Worm (Caenorhabditis elegans): ENCODE results near the gene fbxa-81.

The fbxa-81 gene

DNA sequence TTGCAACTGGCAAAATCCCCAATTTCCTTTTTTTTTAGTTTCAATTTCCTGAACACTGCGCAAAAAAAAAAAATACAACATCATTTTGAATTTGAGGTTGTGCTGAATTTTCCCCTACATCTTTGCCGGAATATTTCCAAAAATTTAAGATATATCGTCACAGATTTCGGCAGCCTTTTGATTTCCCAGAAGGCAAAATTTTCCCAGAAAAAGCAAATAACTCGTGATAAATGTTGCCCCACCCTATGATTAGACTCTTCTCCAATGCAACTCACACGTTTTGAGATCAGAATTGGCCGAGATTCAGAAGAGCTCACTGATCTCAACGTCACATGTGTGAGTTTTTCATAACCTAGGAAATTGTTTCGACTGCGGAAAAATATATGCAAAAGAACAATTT, 49.5 kb downstream of the fbxa-81 start:
- TF ChIP-seq zag-1 (tag; optimal IDR thresholded peaks at IDR 0.05) (no peak), ztf-4 (tag; optimal IDR thresholded peaks at IDR 0.05) (no peak), pha-4 (tag; optimal IDR thresholded peaks at IDR 0.05) (no peak), elt-1 (tag; optimal IDR thresholded peaks at IDR 0.05) (no peak), mdl-1 (tag; optimal IDR thresholded peaks at IDR 0.05) (no peak), egl-27 (tag; optimal IDR thresholded peaks at IDR 0.05) (no peak), ZK546.5 (tag; optimal IDR thresholded peaks at IDR 0.05) (no peak), ceh-9 (tag; optimal IDR thresholded peaks at IDR 0.05) (no peak), sea-2 (GFP tag; optimal IDR thresholded peaks at IDR 0.05) (no peak), fkh-10 (GFP tag; optimal IDR thresholded peaks at IDR 0.05) (no peak), pqm-1 (tag; optimal IDR thresholded peaks at IDR 0.05) (no peak), nhr-11 (tag; optimal IDR thresholded peaks at IDR 0.05) (no peak), unc-62 (GFP tag; optimal IDR thresholded peaks at IDR 0.05) (no peak), elt-2 (tag; optimal IDR thresholded peaks at IDR 0.05) (no peak), hmg-11 (tag; optimal IDR thresholded peaks at IDR 0.05) (no peak), lin-39 (tag; optimal IDR thresholded peaks at IDR 0.05) (no peak), ztf-11 (tag; optimal IDR thresholded peaks at IDR 0.05) (no peak), nhr-25 (tag; optimal IDR thresholded peaks at IDR 0.05) (no peak), ceh-28 (tag; optimal IDR thresholded peaks at IDR 0.05) (no peak), eor-1 (tag; optimal IDR thresholded peaks at IDR 0.05) (no peak)

DNA sequence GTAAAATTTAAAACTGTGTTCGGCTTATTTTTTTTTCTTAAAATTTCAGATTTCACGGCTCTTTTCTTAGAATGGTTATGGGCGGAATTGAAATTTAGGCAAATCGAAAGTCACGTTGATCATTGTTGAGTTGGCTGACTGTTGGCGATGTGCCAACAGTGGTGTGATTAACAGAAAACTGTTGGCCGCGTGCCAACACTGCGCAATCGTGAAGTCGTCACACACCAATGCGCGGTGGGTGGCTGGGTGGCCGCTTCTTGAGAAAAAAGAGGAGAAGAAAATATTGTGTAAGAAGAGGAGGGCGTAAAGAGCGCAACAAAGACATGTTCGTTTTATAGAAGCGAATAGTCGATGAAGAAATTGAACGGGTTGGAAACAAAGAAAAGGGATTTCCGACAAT, 50.8 kb downstream of the fbxa-81 start:
- peak; percentile 31 for TF ChIP-seq nfya-1 (tag; optimal IDR thresholded peaks at IDR 0.05; ENCODE audit: insufficient read depth)
- TF ChIP-seq aly-2 (tag; optimal IDR thresholded peaks at IDR 0.05): no peak
- no peak for TF ChIP-seq lsy-12 (tag; optimal IDR thresholded peaks at IDR 0.05)
- TF ChIP-seq eor-1 (tag; optimal IDR thresholded peaks at IDR 0.05): no peak
- peak; percentile 7 for TF ChIP-seq lin-39 (tag; optimal IDR thresholded peaks at IDR 0.05)
- TF ChIP-seq ama-1 (optimal IDR thresholded peaks at IDR 0.05): peak; percentile 63
- TF ChIP-seq fkh-10 (GFP tag; optimal IDR thresholded peaks at IDR 0.05): no peak
- peak; percentile 5 for TF ChIP-seq nhr-25 (tag; optimal IDR thresholded peaks at IDR 0.05)
- no peak for TF ChIP-seq R02D3.7 (tag; optimal IDR thresholded peaks at IDR 0.05)
- TF ChIP-seq fkh-2 (tag; optimal IDR thresholded peaks at IDR 0.05): no peak
- TF ChIP-seq hmg-11 (tag; optimal IDR thresholded peaks at IDR 0.05): peak; percentile 41
- no peak for TF ChIP-seq lin-15B (tag; optimal IDR thresholded peaks at IDR 0.05)
- TF ChIP-seq pha-4 (tag; optimal IDR thresholded peaks at IDR 0.05): peak; percentile 18
- peak; percentile 39 for TF ChIP-seq elt-1 (tag; optimal IDR thresholded peaks at IDR 0.05)

Measured in whole organism, L3 larva.